Worm (Caenorhabditis elegans): ENCODE measurements around the gene B0252.8.

ce11 chrII:6939873-6940272 is 23.9 kb downstream of the B0252.8 start:
- TF ChIP-seq lin-39 (tag; optimal IDR thresholded peaks at IDR 0.05): no peak
- no peak for TF ChIP-seq elt-3 (tag; optimal IDR thresholded peaks at IDR 0.05)
- no peak for TF ChIP-seq gmeb-1 (tag; optimal IDR thresholded peaks at IDR 0.05)
- no peak for TF ChIP-seq nhr-23 (tag; optimal IDR thresholded peaks at IDR 0.05)
- no peak for TF ChIP-seq nhr-10 (tag; optimal IDR thresholded peaks at IDR 0.05)
- no peak for TF ChIP-seq zag-1 (tag; optimal IDR thresholded peaks at IDR 0.05)
- TF ChIP-seq C34F6.9 (tag; optimal IDR thresholded peaks at IDR 0.05): no peak

Data from whole organism, L2 larva.